Worm (Caenorhabditis elegans): ENCODE measurements around the gene K01A6.7.
A peak's percentile ranks its signal among the peaks of the same experiment; 100 is the strongest.

Gene K01A6.7

ce11 chrIV:11717094-11717876, 21.1 kb downstream of the K01A6.7 start:
- TF ChIP-seq lir-3 (tag; optimal IDR thresholded peaks at IDR 0.05; ENCODE audit: poor library complexity) (no peak), nhr-20 (tag; optimal IDR thresholded peaks at IDR 0.05) (peak; percentile 21), nhr-47 (tag; optimal IDR thresholded peaks at IDR 0.05) (no peak), nhr-84 (tag; optimal IDR thresholded peaks at IDR 0.05) (no peak), pag-3 (tag; optimal IDR thresholded peaks at IDR 0.05; ENCODE audit: borderline replicate concordance, insufficient read depth) (no peak), mep-1 (tag; optimal IDR thresholded peaks at IDR 0.05) (peak; percentile 5), hpl-2 (GFP tag; optimal IDR thresholded peaks at IDR 0.05) (no peak), nhr-85 (tag) (peak; percentile 81), blmp-1 (tag; optimal IDR thresholded peaks at IDR 0.05) (peak; percentile 53), tbx-2 (tag; optimal IDR thresholded peaks at IDR 0.05) (peak; percentile 29), ztf-11 (tag; optimal IDR thresholded peaks at IDR 0.05) (no peak), snu-23 (GFP tag; optimal IDR thresholded peaks at IDR 0.05) (peak; percentile 10), hlh-17 (GFP tag; optimal IDR thresholded peaks at IDR 0.05; ENCODE audit: borderline replicate concordance) (no peak), nhr-237 (tag; optimal IDR thresholded peaks at IDR 0.05) (no peak), lin-14 (GFP tag; optimal IDR thresholded peaks at IDR 0.05) (peak; percentile 50), fkh-10 (GFP tag; optimal IDR thresholded peaks at IDR 0.05) (peak; percentile 30), sptf-1 (tag; optimal IDR thresholded peaks at IDR 0.05) (no peak)

DNA sequence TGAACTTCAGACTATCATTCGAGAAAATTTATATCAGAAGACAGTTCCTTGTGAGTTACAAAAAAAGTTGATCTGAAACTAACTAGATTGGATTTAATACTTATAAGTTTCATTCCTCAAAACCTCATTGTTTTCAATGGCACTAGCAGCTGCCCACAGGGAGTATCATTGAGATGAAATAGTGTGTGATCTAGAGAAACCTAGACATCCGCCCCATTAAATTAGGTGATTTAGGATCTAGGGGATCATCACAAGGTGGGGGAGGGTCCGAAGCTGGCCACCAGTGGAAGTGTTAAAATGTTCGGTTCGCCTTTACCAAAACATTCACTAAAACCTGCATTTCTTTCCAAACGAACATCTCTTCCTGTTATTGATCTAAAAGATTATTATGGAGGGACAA, 22.0 kb downstream of the K01A6.7 start:
- TF ChIP-seq unc-130 (tag; optimal IDR thresholded peaks at IDR 0.05) (no peak), lin-39 (tag; optimal IDR thresholded peaks at IDR 0.05) (no peak), rnt-1 (tag; optimal IDR thresholded peaks at IDR 0.05) (peak; percentile 55), lsy-2 (tag; optimal IDR thresholded peaks at IDR 0.05) (no peak), mab-9 (GFP tag; IDR thresholded peaks at IDR 0.05) (no peak), unc-62 (GFP tag; optimal IDR thresholded peaks at IDR 0.05) (no peak), nhr-47 (tag; optimal IDR thresholded peaks at IDR 0.05) (no peak), lin-13 (GFP tag; optimal IDR thresholded peaks at IDR 0.05) (no peak), ceh-88 (GFP tag; IDR thresholded peaks at IDR 0.05) (no peak), nhr-71 (tag; optimal IDR thresholded peaks at IDR 0.05) (peak; percentile 5), C34B4.2 (tag; optimal IDR thresholded peaks at IDR 0.05) (no peak), aly-2 (tag; optimal IDR thresholded peaks at IDR 0.05) (no peak), egl-27 (tag; optimal IDR thresholded peaks at IDR 0.05) (no peak), lin-14 (GFP tag; optimal IDR thresholded peaks at IDR 0.05) (peak; percentile 11)

ce11 chrIV:11714739-11715138, 23.6 kb downstream of the K01A6.7 start, which contains the start of gene magi-1:
Gene magi-1 (plus strand): TSS chrIV:11715039.
- TF ChIP-seq ceh-88 (GFP tag; IDR thresholded peaks at IDR 0.05), result no peak
- TF ChIP-seq nhr-85 (tag), result no peak
- TF ChIP-seq nhr-20 (tag; optimal IDR thresholded peaks at IDR 0.05), result no peak
- TF ChIP-seq xbp-1 (tag; optimal IDR thresholded peaks at IDR 0.05), result no peak
- TF ChIP-seq tbx-2 (tag; optimal IDR thresholded peaks at IDR 0.05), result no peak
- TF ChIP-seq fos-1 (tag; optimal IDR thresholded peaks at IDR 0.05), result no peak
- TF ChIP-seq C16A3.4 (tag; optimal IDR thresholded peaks at IDR 0.05), result no peak
- no peak for TF ChIP-seq lir-3 (tag; optimal IDR thresholded peaks at IDR 0.05; ENCODE audit: poor library complexity)
- TF ChIP-seq vab-15 (tag; optimal IDR thresholded peaks at IDR 0.05), result no peak
- no peak for TF ChIP-seq ceh-8 (GFP tag; optimal IDR thresholded peaks at IDR 0.05)
- no peak for TF ChIP-seq lin-39 (tag; optimal IDR thresholded peaks at IDR 0.05)
- TF ChIP-seq hpl-2 (GFP tag; optimal IDR thresholded peaks at IDR 0.05), result no peak
- no peak for TF ChIP-seq unc-86 (tag; optimal IDR thresholded peaks at IDR 0.05)

- no peak for TF ChIP-seq unc-30 (tag; optimal IDR thresholded peaks at IDR 0.05)
- TF ChIP-seq dsc-1 (tag; optimal IDR thresholded peaks at IDR 0.05), result peak; percentile 60
Measured at ce11 chrIV:11713289-11713688, 25.1 kb downstream of the K01A6.7 start.

All from whole organism, L1 larva.